Worm (Caenorhabditis elegans): Measurements from ENCODE around the gene unc-98.
A peak's percentile ranks its signal among the peaks of the same experiment; 100 is the strongest.

The unc-98 gene

ce11 chrX:7550452-7550851, 23.0 kb downstream of the unc-98 start (continued):
- no peak for TF ChIP-seq nhr-179 (tag; optimal IDR thresholded peaks at IDR 0.05)
- no peak for TF ChIP-seq ccch-3 (GFP tag; optimal IDR thresholded peaks at IDR 0.05)
- no peak for TF ChIP-seq B0261.1 (tag; optimal IDR thresholded peaks at IDR 0.05)
- TF ChIP-seq nhr-120 (GFP tag; IDR thresholded peaks at IDR 0.05) = no peak

ce11 chrX:7548158-7548557, 25.3 kb downstream of the unc-98 start, which contains the start of gene F46C8.1:
Gene F46C8.1 (plus strand): TSS chrX:7548458.
- TF ChIP-seq hlh-12 (tag; optimal IDR thresholded peaks at IDR 0.05) = no peak
- TF ChIP-seq ztf-3 (GFP tag; optimal IDR thresholded peaks at IDR 0.05) = no peak
- TF ChIP-seq cebp-1 (GFP tag; IDR thresholded peaks at IDR 0.05) = no peak
- TF ChIP-seq cebp-1 (tag; optimal IDR thresholded peaks at IDR 0.05) = no peak
- no peak for TF ChIP-seq snpc-4 (GFP tag; optimal IDR thresholded peaks at IDR 0.05)
- no peak for TF ChIP-seq snpc-4 (tag; optimal IDR thresholded peaks at IDR 0.05)
- no peak for TF ChIP-seq sptf-2 (GFP tag; optimal IDR thresholded peaks at IDR 0.05)
- TF ChIP-seq let-607 (tag; optimal IDR thresholded peaks at IDR 0.05) = no peak

- TF ChIP-seq egrh-3 (GFP tag; IDR thresholded peaks at IDR 0.05) (peak; percentile 60; the same call in 1 of the 2 replicates), B0261.1 (tag; optimal IDR thresholded peaks at IDR 0.05) (no peak), B0336.3 (GFP tag; IDR thresholded peaks at IDR 0.05) (no peak), Y53G8AR.9 (GFP tag; conservative IDR thresholded peaks at IDR 0.05) (0 out of 2 replicates have a peak, but pooled peaks have one; percentile 46), zfh-2 (GFP tag; conservative IDR thresholded peaks at IDR 0.05) (peak; percentile 82), athp-1 (tag; optimal IDR thresholded peaks at IDR 0.05) (no peak), nhr-27 (tag; optimal IDR thresholded peaks at IDR 0.05) (no peak), lsy-27 (tag; optimal IDR thresholded peaks at IDR 0.05; ENCODE audit: borderline replicate concordance, insufficient read depth) (no peak), gei-17 (GFP tag; optimal IDR thresholded peaks at IDR 0.05) (no peak), hlh-12 (tag; optimal IDR thresholded peaks at IDR 0.05) (no peak)
These were observed 25.7 kb downstream of the unc-98 start for ce11 chrX:7547696-7548095.

- no peak for TF ChIP-seq attf-3 (GFP tag; conservative IDR thresholded peaks at IDR 0.05)
- no peak for TF ChIP-seq snpc-1.3 (tag; optimal IDR thresholded peaks at IDR 0.05; ENCODE audit: insufficient read depth)
- no peak for TF ChIP-seq madf-3 (GFP tag; IDR thresholded peaks at IDR 0.05)
- TF ChIP-seq let-526 (GFP tag; IDR thresholded peaks at IDR 0.05) = no peak
- TF ChIP-seq Y53F4B.3 (GFP tag; IDR thresholded peaks at IDR 0.05) = no peak
- no peak for TF ChIP-seq sptf-2 (GFP tag; optimal IDR thresholded peaks at IDR 0.05)
- TF ChIP-seq snpc-1.1 (tag; optimal IDR thresholded peaks at IDR 0.05; ENCODE audit: insufficient read depth) = no peak
- no peak for TF ChIP-seq lin-54 (GFP tag; optimal IDR thresholded peaks at IDR 0.05)
- no peak for TF ChIP-seq attf-5 (GFP tag; optimal IDR thresholded peaks at IDR 0.05)
- no peak for TF ChIP-seq nfya-2 (GFP tag; IDR thresholded peaks at IDR 0.05)
- TF ChIP-seq tbp1 (GFP tag; optimal IDR thresholded peaks at IDR 0.05) = no peak
- no peak for TF ChIP-seq sdz-38 (tag; optimal IDR thresholded peaks at IDR 0.05)
- TF ChIP-seq ekl-4 (GFP tag; IDR thresholded peaks at IDR 0.05) = no peak
- TF ChIP-seq C06A6.2 (GFP tag; conservative IDR thresholded peaks at IDR 0.05) = no peak
- no peak for TF ChIP-seq F10E7.11 (tag; optimal IDR thresholded peaks at IDR 0.05)
- no peak for TF ChIP-seq him-1 (tag; optimal IDR thresholded peaks at IDR 0.05)
These were observed 26.9 kb downstream of the unc-98 start, which contains the start of gene col-174 for ce11 chrX:7546509-7546908. Gene col-174 (plus strand): TSS chrX:7546809.

Measured in whole organism, young adult.